Worm (Caenorhabditis elegans) whole organism, L4 larva: ENCODE measurements around the gene wrt-3.

Experiments
- D1046.2 ChIP-seq: fragments of 200-800 bp; sonication (Bioruptor generic); IDR thresholded peaks from 2 replicates; pipeline ENCODE4 v1.3.6; 2022; ENCODE audit warnings: missing genetic modification characterization, missing compliant biosample characterization
- F10B5.3 ChIP-seq: sonication (generic microtip); optimal IDR thresholded peaks from 2 replicates; lab custom pipeline; 2016; ENCODE audit warnings: mild to moderate bottlenecking, missing genetic modification characterization, missing compliant biosample characterization
- F26F4.8 ChIP-seq: fragments of 200-800 bp; sonication (Bioruptor generic); conservative IDR thresholded peaks from 2 replicates; pipeline ENCODE4 v1.3.6; 2022; ENCODE audit warnings: missing genetic modification characterization, missing compliant biosample characterization
- F49E8.2 ChIP-seq: sonication (generic microtip); optimal IDR thresholded peaks from 2 replicates; lab custom pipeline; 2016; ENCODE audit warnings: missing compliant biosample characterization, mild to moderate bottlenecking, missing genetic modification characterization, borderline replicate concordance
- R02D3.7 ChIP-seq: fragments of 150-350 bp; sonication (generic microtip); optimal IDR thresholded peaks from 3 replicates; lab custom pipeline; 2014; ENCODE audit warnings: missing biosample characterization, missing genetic modification characterization
- T26A8.4 ChIP-seq: fragments of 200-800 bp; sonication (Bioruptor generic); IDR thresholded peaks from 2 replicates; pipeline ENCODE4 v1.3.6; 2022; ENCODE audit warnings: missing genetic modification characterization, missing compliant biosample characterization
- ZK337.2 ChIP-seq: fragments of 200-800 bp; sonication (Bioruptor generic); IDR thresholded peaks from 2 replicates; pipeline ENCODE4 v1.3.6; 2022; ENCODE audit warnings: missing genetic modification reagents, missing genetic modification characterization, missing compliant biosample characterization
- aly-2 ChIP-seq: sonication (generic microtip); optimal IDR thresholded peaks from 2 replicates; lab custom pipeline; 2018; ENCODE audit warnings: missing biosample characterization, missing genetic modification characterization
- ceh-20 ChIP-seq: fragments of 200-800 bp; sonication (Bioruptor generic); IDR thresholded peaks from 2 replicates; pipeline ENCODE4 v1.3.6; 2022; ENCODE audit warnings: missing genetic modification reagents, missing genetic modification characterization, missing compliant biosample characterization
- ceh-28 ChIP-seq: fragments of 150-350 bp; optimal IDR thresholded peaks from 2 replicates; lab custom pipeline; 2014; ENCODE audit warnings: missing biosample characterization, missing genetic modification reagents, missing genetic modification characterization
- ceh-32 ChIP-seq: sonication (generic microtip); optimal IDR thresholded peaks from 2 replicates; lab custom pipeline; 2016; ENCODE audit warnings: mild to moderate bottlenecking, missing genetic modification characterization, missing compliant biosample characterization; ENCODE audit not compliant: poor library complexity
- ceh-44 ChIP-seq: fragments of 200-800 bp; sonication (Bioruptor generic); IDR thresholded peaks from 2 replicates; pipeline ENCODE4 v1.3.6; 2022; ENCODE audit warnings: missing genetic modification reagents, missing genetic modification characterization, missing compliant biosample characterization
- ces-1 ChIP-seq: fragments of 150-350 bp; sonication (generic microtip); optimal IDR thresholded peaks from 4 replicates; lab custom pipeline; 2014; ENCODE audit warnings: missing biosample characterization, missing genetic modification reagents, missing genetic modification characterization
- daf-16 ChIP-seq, 3 experiments: sonication (generic microtip); optimal IDR thresholded peaks; 2 replicates each; lab custom pipeline; 2016 to 2017; ENCODE audit warnings: missing genetic modification characterization in 3 of 3, missing genetic modification reagents in 3 of 3, mild to moderate bottlenecking in 2 of 3, missing compliant biosample characterization in 2 of 3, missing biosample characterization in 1 of 3, moderate library complexity in 1 of 3
- daf-8 ChIP-seq: fragments of 200-800 bp; sonication (Bioruptor generic); IDR thresholded peaks from 2 replicates; pipeline ENCODE4 v1.3.6; 2022; ENCODE audit warnings: missing genetic modification characterization, missing compliant biosample characterization
- dmd-8 ChIP-seq: fragments of 200-800 bp; sonication (Bioruptor generic); IDR thresholded peaks from 2 replicates; pipeline ENCODE4 v1.3.6; 2022; ENCODE audit warnings: missing genetic modification characterization, missing compliant biosample characterization
- dmd-9 ChIP-seq: fragments of 200-800 bp; sonication (Bioruptor generic); IDR thresholded peaks from 2 replicates; pipeline ENCODE4 v1.3.6; 2022; ENCODE audit warnings: missing genetic modification reagents, missing genetic modification characterization, missing compliant biosample characterization
- dpl-1 ChIP-seq: fragments of 150-350 bp; optimal IDR thresholded peaks from 2 replicates; lab custom pipeline; 2014; ENCODE audit warnings: missing biosample characterization, missing genetic modification reagents, missing genetic modification characterization
- duxl-1 ChIP-seq: sonication (generic microtip); optimal IDR thresholded peaks from 2 replicates; lab custom pipeline; 2016; ENCODE audit warnings: mild to moderate bottlenecking, missing genetic modification characterization, moderate library complexity, missing compliant biosample characterization; ENCODE audit not compliant: poor library complexity
- hif-1 ChIP-seq, 2 experiments: sonication (generic microtip); optimal IDR thresholded peaks; 2 replicates each; lab custom pipeline; 2016 to 2017; ENCODE audit warnings: missing compliant biosample characterization in 2 of 2, missing genetic modification characterization in 2 of 2, missing genetic modification reagents in 2 of 2, missing genotype in 2 of 2, mild to moderate bottlenecking in 1 of 2
- hlh-30 ChIP-seq: sonication (generic microtip); optimal IDR thresholded peaks from 2 replicates; lab custom pipeline; 2017; ENCODE audit warnings: antibody characterized with exemption, mild to moderate bottlenecking, missing genetic modification characterization, missing compliant biosample characterization; ENCODE audit not compliant: insufficient read depth
- jun-1 ChIP-seq: fragments of 150-350 bp; optimal IDR thresholded peaks from 2 replicates; lab custom pipeline; 2014; ENCODE audit warnings: missing biosample characterization, missing genetic modification reagents, missing genetic modification characterization
- lim-7 ChIP-seq: fragments of 200-800 bp; sonication (Bioruptor generic); IDR thresholded peaks from 2 replicates; pipeline ENCODE4 v1.3.6; 2022; ENCODE audit warnings: missing genetic modification characterization, missing compliant biosample characterization
- lin-13 ChIP-seq: fragments of 150-350 bp; optimal IDR thresholded peaks from 2 replicates; lab custom pipeline; 2014; ENCODE audit warnings: missing biosample characterization, missing genetic modification reagents, missing genetic modification characterization
- lin-15B ChIP-seq: fragments of 150-350 bp; sonication (generic microtip); optimal IDR thresholded peaks from 3 replicates; lab custom pipeline; 2014; ENCODE audit warnings: missing biosample characterization, missing genetic modification characterization
- lin-38 ChIP-seq: fragments of 200-800 bp; sonication (Bioruptor generic); IDR thresholded peaks from 2 replicates; pipeline ENCODE4 v1.3.6; 2022; ENCODE audit warnings: missing genetic modification reagents, missing genetic modification characterization, missing compliant biosample characterization
- lin-39 ChIP-seq: fragments of 150-350 bp; optimal IDR thresholded peaks from 2 replicates; lab custom pipeline; 2014; ENCODE audit warnings: missing biosample characterization, missing genetic modification reagents, missing genetic modification characterization
- madf-5 ChIP-seq, 2 experiments: fragments of 200-800 bp; sonication (Bioruptor generic); IDR thresholded peaks; 2 replicates each; pipeline ENCODE4 v1.3.6; 2022; ENCODE audit warnings: missing compliant biosample characterization in 2 of 2, missing genetic modification characterization in 2 of 2
- madf-9 ChIP-seq: fragments of 200-800 bp; sonication (Bioruptor generic); conservative IDR thresholded peaks from 2 replicates; pipeline ENCODE4 v1.3.6; 2022; ENCODE audit warnings: missing genetic modification reagents, missing genetic modification characterization, missing compliant biosample characterization
- mdl-1 ChIP-seq, 2 experiments: fragments of 150-350 bp in 1 of 2; sonication (generic microtip) in 1 of 2; optimal IDR thresholded peaks; 2 replicates each; lab custom pipeline; 2014 to 2017; ENCODE audit warnings: missing biosample characterization in 2 of 2, missing genetic modification characterization in 2 of 2
- mep-1 ChIP-seq: fragments of 150-350 bp; sonication (generic microtip); optimal IDR thresholded peaks from 3 replicates; lab custom pipeline; 2014; ENCODE audit warnings: missing biosample characterization, missing genetic modification characterization
- nhr-11 ChIP-seq: fragments of 150-350 bp; optimal IDR thresholded peaks from 2 replicates; lab custom pipeline; 2014; ENCODE audit warnings: missing biosample characterization, missing genetic modification characterization
- nhr-28 ChIP-seq: fragments of 150-350 bp; optimal IDR thresholded peaks from 2 replicates; lab custom pipeline; 2014; ENCODE audit warnings: missing biosample characterization, missing genetic modification characterization
- nhr-41 ChIP-seq: fragments of 200-800 bp; sonication (Bioruptor generic); IDR thresholded peaks from 2 replicates; pipeline ENCODE4 v1.3.6; 2022; ENCODE audit warnings: missing genetic modification reagents, missing genetic modification characterization, missing compliant biosample characterization
- saeg-2 ChIP-seq: fragments of 200-800 bp; sonication (Bioruptor generic); IDR thresholded peaks from 2 replicates; pipeline ENCODE4 v1.3.6; 2022; ENCODE audit warnings: missing genetic modification reagents, missing genetic modification characterization, missing compliant biosample characterization
- sdz-12 ChIP-seq: fragments of 200-800 bp; sonication (Bioruptor generic); optimal IDR thresholded peaks from 2 replicates; lab custom pipeline; 2018; ENCODE audit warnings: mild to moderate bottlenecking, missing genetic modification characterization, missing compliant biosample characterization
- skn-1 ChIP-seq: fragments of 150-350 bp; optimal IDR thresholded peaks from 2 replicates; lab custom pipeline; 2014; ENCODE audit warnings: missing biosample characterization, missing genetic modification characterization
- snpc-1.2 ChIP-seq: fragments of 200-800 bp; sonication (Bioruptor generic); IDR thresholded peaks from 2 replicates; pipeline ENCODE4 v1.3.6; 2022; ENCODE audit warnings: missing genetic modification reagents, missing genetic modification characterization, missing compliant biosample characterization
- snpc-4 ChIP-seq: fragments of 150-350 bp; optimal IDR thresholded peaks from 2 replicates; lab custom pipeline; 2014; ENCODE audit warnings: missing biosample characterization, missing genetic modification characterization
- tag-97 ChIP-seq: fragments of 200-800 bp; sonication (Bioruptor generic); IDR thresholded peaks from 2 replicates; pipeline ENCODE4 v1.3.6; 2022; ENCODE audit warnings: missing genetic modification characterization, missing compliant biosample characterization
- tra-1 ChIP-seq: fragments of 200-800 bp; sonication (Bioruptor generic); IDR thresholded peaks from 2 replicates; pipeline ENCODE4 v1.3.6; 2022; ENCODE audit warnings: missing genetic modification reagents, missing genetic modification characterization, missing compliant biosample characterization
- unc-39 ChIP-seq: sonication (generic microtip); optimal IDR thresholded peaks from 2 replicates; lab custom pipeline; 2017; ENCODE audit warnings: missing biosample characterization, missing genetic modification characterization
- vab-7 ChIP-seq: fragments of 200-800 bp; sonication (Bioruptor generic); IDR thresholded peaks from 2 replicates; pipeline ENCODE4 v1.3.6; 2022; ENCODE audit warnings: missing genetic modification reagents, missing genetic modification characterization, missing compliant biosample characterization
- zip-2 ChIP-seq: fragments of 150-350 bp; optimal IDR thresholded peaks from 2 replicates; lab custom pipeline; 2014; ENCODE audit warnings: missing biosample characterization, missing genetic modification characterization

The wrt-3 gene

ce11 chrIV:9450375-9450774, 26.9 kb downstream of the wrt-3 start, which contains the start of gene cpin-1:
cpin-1 (plus strand) TSS chrIV:9450675.
- no peak for TF ChIP-seq dmd-8
- no peak for TF ChIP-seq nhr-28 (tag; lab: Kevin White, UChicago)
- TF ChIP-seq nhr-41 (GFP tag; lab: Robert Waterston, UW): no peak
- TF ChIP-seq dmd-9: no peak
- TF ChIP-seq madf-9 (GFP tag; lab: Robert Waterston, UW): no peak
- TF ChIP-seq tra-1 (GFP tag; lab: Robert Waterston, UW): no peak
- no peak for TF ChIP-seq duxl-1 (tag; lab: Kevin White, UChicago)
- no peak for TF ChIP-seq snpc-4 (tag; lab: Kevin White, UChicago)
- TF ChIP-seq unc-39 (tag; lab: Kevin White, UChicago): no peak
- TF ChIP-seq D1046.2 (GFP tag; lab: Robert Waterston, UW): no peak
- no peak for TF ChIP-seq F26F4.8 (GFP tag; lab: Robert Waterston, UW)
- no peak for TF ChIP-seq ceh-20
- no peak for TF ChIP-seq lim-7
- no peak for TF ChIP-seq madf-5 (GFP tag; IDR thresholded peaks at IDR 0.05; lab: Robert Waterston, UW)
- TF ChIP-seq nhr-11 (tag; lab: Kevin White, UChicago): no peak
- no peak for TF ChIP-seq ceh-44 (GFP tag; lab: Robert Waterston, UW)
- TF ChIP-seq lin-15B: no peak
- no peak for TF ChIP-seq F49E8.2
- TF ChIP-seq mdl-1 (tag; optimal IDR thresholded peaks at IDR 0.05; lab: Kevin White, UChicago): no peak

- TF ChIP-seq hlh-30 (tag; lab: Kevin White, UChicago) (peak; percentile 48), daf-16 (GFP tag; optimal IDR thresholded peaks at IDR 0.05; lab: Kevin White, UChicago) (peak in 1 of 2 experiments; percentile 80), daf-16 (tag; optimal IDR thresholded peaks at IDR 0.05; lab: Kevin White, UChicago) (no peak), nhr-11 (tag; lab: Kevin White, UChicago) (peak; percentile 54), jun-1 (tag; lab: Kevin White, UChicago) (no peak)
Observed at ce11 chrIV:9447209-9447608, 30.0 kb downstream of the wrt-3 start, which contains the start of gene hsp-12.6. hsp-12.6 (minus strand) TSS chrIV:9447228.

- TF ChIP-seq ces-1 (no peak), unc-39 (tag; lab: Kevin White, UChicago) (no peak), hif-1 (tag; optimal IDR thresholded peaks at IDR 0.05; lab: Kevin White, UChicago) (peak in 1 of 2 experiments; percentile 1)
Observed at ce11 chrIV:9445407-9445806, 31.8 kb downstream of the wrt-3 start, which contains the start of gene hsp-12.3. hsp-12.3 (minus strand) TSS chrIV:9445507.

- TF ChIP-seq ZK337.2 (GFP tag; lab: Robert Waterston, UW) (0 out of 2 replicates have a peak, but pooled peaks have one; percentile 33), duxl-1 (tag; lab: Kevin White, UChicago) (peak; percentile 84), T26A8.4 (GFP tag; lab: Robert Waterston, UW) (peak; percentile 93), vab-7 (GFP tag; lab: Robert Waterston, UW) (no peak; the same call in 1 of the 2 replicates), lin-38 (GFP tag; lab: Robert Waterston, UW) (peak; percentile 86), saeg-2 (GFP tag; lab: Robert Waterston, UW) (no peak), tag-97 (GFP tag; lab: Robert Waterston, UW) (no peak), zip-2 (tag; lab: Kevin White, UChicago) (peak; percentile 74), dpl-1 (peak; percentile 79), daf-8 (GFP tag; lab: Robert Waterston, UW) (no peak), aly-2 (tag; lab: Kevin White, UChicago) (no peak), snpc-1.2 (GFP tag; lab: Robert Waterston, UW) (peak; percentile 94), sdz-12 (GFP tag; lab: Kevin White, UChicago) (no peak), lin-39 (tag; lab: Kevin White, UChicago) (no peak), hlh-30 (tag; lab: Kevin White, UChicago) (peak; percentile 90), mep-1 (tag; lab: Kevin White, UChicago) (peak; percentile 97), nhr-11 (tag; lab: Kevin White, UChicago) (peak; percentile 92), F10B5.3 (tag; lab: Kevin White, UChicago) (peak; percentile 81), skn-1 (no peak), snpc-4 (tag; lab: Kevin White, UChicago) (peak; percentile 97), tra-1 (GFP tag; lab: Robert Waterston, UW) (peak; percentile 39; the same call in 1 of the 2 replicates), lin-13 (GFP tag; lab: Kevin White, UChicago) (peak; percentile 91), ceh-28 (tag; lab: Kevin White, UChicago) (no peak), R02D3.7 (no peak), mdl-1 (tag; optimal IDR thresholded peaks at IDR 0.05; lab: Kevin White, UChicago) (peak; percentile 72 to 95), ceh-32 (tag; lab: Kevin White, UChicago) (peak; percentile 53)
Observed at ce11 chrIV:9444417-9445026, 32.7 kb downstream of the wrt-3 start.
